Worm (Caenorhabditis elegans) whole organism, midembryonic: Measurements from ENCODE around the gene mcp-1.

Experiments
- flt-1 ChIP-seq: fragments of 200-800 bp; sonication (Bioruptor generic); IDR thresholded peaks from 2 replicates; pipeline ENCODE4 v1.3.6; 2022; ENCODE audit warnings: missing genetic modification characterization, missing compliant biosample characterization
- med-1 ChIP-seq: sonication (generic microtip); optimal IDR thresholded peaks from 2 replicates; lab custom pipeline; 2017; ENCODE audit warnings: missing genetic modification characterization, mild to moderate bottlenecking, missing compliant biosample characterization, antibody characterized with exemption, missing genetic modification reagents; ENCODE audit not compliant: insufficient read depth
- tab-1 ChIP-seq: fragments of 200-800 bp; sonication (Bioruptor generic); IDR thresholded peaks from 2 replicates; pipeline ENCODE4 v1.3.6; 2022; ENCODE audit warnings: missing genetic modification characterization, missing compliant biosample characterization

DNA sequence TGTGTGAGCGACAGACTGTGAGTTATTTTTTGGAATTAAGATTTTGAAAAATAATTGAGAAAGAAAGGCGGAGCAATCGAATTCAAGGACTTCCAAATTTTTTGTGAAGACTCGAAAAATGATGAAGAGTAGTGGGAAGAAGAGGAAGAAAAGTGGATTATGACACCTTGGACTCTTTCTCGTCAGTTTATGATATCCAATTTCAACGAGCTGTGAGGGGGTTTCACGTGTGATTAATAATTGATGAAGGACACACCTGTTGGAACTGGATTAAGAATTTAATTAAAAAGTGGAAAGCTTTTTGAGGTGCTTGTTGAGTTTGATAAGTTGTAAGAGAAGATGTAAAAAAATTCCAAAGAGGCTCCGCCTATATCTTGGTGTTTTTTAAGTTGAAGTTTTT, 28.8 kb downstream of the mcp-1 start, which contains the start of gene fut-8:
- TF ChIP-seq med-1 (GFP tag; lab: Kevin White, UChicago) (no peak), flt-1 (GFP tag; lab: Robert Waterston, UW) (no peak), tab-1 (no peak)
